Worm (Caenorhabditis elegans) whole organism, L4/young adult: ENCODE results near the gene ZK112.4.

Experiments
- W03F9.2 ChIP-seq: fragments of 150-350 bp; optimal IDR thresholded peaks from 2 replicates; lab custom pipeline; 2014; ENCODE audit warnings: missing biosample characterization, missing genetic modification characterization
- dao-5 ChIP-seq: sonication (generic microtip); optimal IDR thresholded peaks from 2 replicates; lab custom pipeline; 2016; ENCODE audit warnings: missing genotype, missing genetic modification characterization, moderate library complexity, missing compliant biosample characterization
- him-1 ChIP-seq: sonication (generic microtip); optimal IDR thresholded peaks from 2 replicates; lab custom pipeline; 2016; ENCODE audit warnings: missing genotype, missing genetic modification reagents, missing genetic modification characterization, missing compliant biosample characterization

ce11 chrIII:7692287-7692686 lies 37.5 kb downstream of the ZK112.4 start:
- TF ChIP-seq him-1 (tag; lab: Kevin White, UChicago), result no peak
- TF ChIP-seq dao-5 (tag; lab: Kevin White, UChicago), result no peak
- TF ChIP-seq W03F9.2 (tag; lab: Kevin White, UChicago), result no peak
